Fruit fly (Drosophila melanogaster): ENCODE data around the gene CG32563.

CG32563 gene

DNA sequence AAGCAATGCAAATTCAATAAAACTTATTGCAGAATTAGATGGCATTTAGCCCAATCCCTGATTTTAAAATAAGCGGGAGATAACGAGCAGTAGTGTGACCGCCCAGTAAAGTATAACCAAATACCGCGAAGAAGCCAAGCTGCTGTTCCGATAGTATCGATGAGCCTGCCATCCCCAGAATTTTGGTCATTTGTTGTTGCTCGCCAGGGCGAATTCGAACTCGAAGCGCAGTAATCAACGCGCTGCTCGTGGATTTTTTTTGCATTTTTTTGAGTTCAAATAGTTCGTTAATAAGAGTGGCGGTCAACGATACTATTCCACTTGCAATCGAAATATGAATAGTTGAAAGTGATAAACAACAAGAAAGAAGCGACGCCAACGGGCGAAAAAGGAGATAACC, 48.4 kb upstream of the CG32563 start, which contains the start of gene baz (continued):
- TF ChIP-seq chinmo (GFP tag; IDR thresholded peaks at IDR 0.05; ENCODE audit: partially characterized antibody) (peak; percentile 80; the same call in 1 of the 4 replicates), h (optimal IDR thresholded peaks at IDR 0.05) (no peak), Dek (tag; optimal IDR thresholded peaks at IDR 0.05) (peak; percentile 20), ken (GFP tag; IDR thresholded peaks at IDR 0.05) (no peak), CG14441 (GFP tag; IDR thresholded peaks at IDR 0.05) (no peak), wek (GFP tag; optimal IDR thresholded peaks at IDR 0.05) (no peak), phol (tag; optimal IDR thresholded peaks at IDR 0.05) (peak; percentile 30), CG3847 (GFP tag; IDR thresholded peaks at IDR 0.05) (peak; percentile 42), kah (GFP tag; optimal IDR thresholded peaks at IDR 0.05) (no peak), CTCF (GFP tag; optimal IDR thresholded peaks at IDR 0.05) (peak; percentile 51), lilli (GFP tag; optimal IDR thresholded peaks at IDR 0.05) (no peak), Scr (GFP tag; IDR thresholded peaks at IDR 0.05; ENCODE audit: partially characterized antibody) (peak; percentile 85), gro (GFP tag; optimal IDR thresholded peaks at IDR 0.05) (no peak), CG9932 (GFP tag; IDR thresholded peaks at IDR 0.05) (peak; percentile 35; the same call in 1 of the 2 replicates), CG18764 (GFP tag; optimal IDR thresholded peaks at IDR 0.05) (no peak), CG2120 (GFP tag; optimal IDR thresholded peaks at IDR 0.05) (peak; percentile 3), sqz (GFP tag; optimal IDR thresholded peaks at IDR 0.05) (peak; percentile 61), br (optimal IDR thresholded peaks at IDR 0.05) (no peak), vvl (GFP tag; IDR thresholded peaks at IDR 0.05) (peak; percentile 60; the same call in 1 of the 2 replicates), cwo (GFP tag; optimal IDR thresholded peaks at IDR 0.05) (no peak), zen2 (GFP tag; IDR thresholded peaks at IDR 0.05; ENCODE audit: partially characterized antibody) (peak; percentile 83), tna (GFP tag; IDR thresholded peaks at IDR 0.05; ENCODE audit: partially characterized antibody) (peak; percentile 81), CG14860 (GFP tag; IDR thresholded peaks at IDR 0.05; ENCODE audit: partially characterized antibody) (peak; percentile 73), bab2 (GFP tag; optimal IDR thresholded peaks at IDR 0.05) (no peak), sc (optimal IDR thresholded peaks at IDR 0.05) (no peak), sc (GFP tag; optimal IDR thresholded peaks at IDR 0.05) (no peak), her (GFP tag; optimal IDR thresholded peaks at IDR 0.05) (peak; percentile 5), zen (tag; optimal IDR thresholded peaks at IDR 0.05) (peak; percentile 1), Elba2 (GFP tag; optimal IDR thresholded peaks at IDR 0.05) (no peak), twi (tag; optimal IDR thresholded peaks at IDR 0.05) (no peak), CG15601 (tag; optimal IDR thresholded peaks at IDR 0.05) (no peak), CG15514 (GFP tag; optimal IDR thresholded peaks at IDR 0.05) (peak; percentile 88), amos (GFP tag; IDR thresholded peaks at IDR 0.05; ENCODE audit: partially characterized antibody) (peak; percentile 95), Gsc (GFP tag; IDR thresholded peaks at IDR 0.05) (no peak), Rfx (GFP tag; IDR thresholded peaks at IDR 0.05) (peak; percentile 63; the same call in 1 of the 2 replicates), fru (optimal IDR thresholded peaks at IDR 0.05) (no peak), CG13624 (GFP tag; optimal IDR thresholded peaks at IDR 0.05) (peak; percentile 43), ato (GFP tag; IDR thresholded peaks at IDR 0.05; ENCODE audit: partially characterized antibody) (peak; percentile 89), CoRest (tag; optimal IDR thresholded peaks at IDR 0.05) (peak; percentile 17), CG7786 (GFP tag; optimal IDR thresholded peaks at IDR 0.05) (no peak), CG10366 (GFP tag; IDR thresholded peaks at IDR 0.05) (no peak), mld (GFP tag; IDR thresholded peaks at IDR 0.05; ENCODE audit: partially characterized antibody) (peak; percentile 94), hbn (GFP tag; IDR thresholded peaks at IDR 0.05; ENCODE audit: partially characterized antibody) (peak; percentile 82), Med (GFP tag) (peak; percentile 66), CG32532 (GFP tag; IDR thresholded peaks at IDR 0.05) (no peak), CG10267 (tag; optimal IDR thresholded peaks at IDR 0.05) (peak; percentile 28), pan (optimal IDR thresholded peaks at IDR 0.05) (no peak), pan (GFP tag; optimal IDR thresholded peaks at IDR 0.05 in 1 of 2, IDR thresholded peaks at IDR 0.05 in 1 of 2) (peak in 1 of 2 experiments; percentile 19), CG1602 (GFP tag; optimal IDR thresholded peaks at IDR 0.05) (no peak), CG8765 (GFP tag; IDR thresholded peaks at IDR 0.05) (0 out of 2 replicates have a peak, but pooled peaks have one; percentile 6), CG4854 (GFP tag; optimal IDR thresholded peaks at IDR 0.05) (no peak), CG14710 (tag; optimal IDR thresholded peaks at IDR 0.05) (peak; percentile 40)
